Fruit fly (Drosophila melanogaster) whole organism, embryonic: Measurements from ENCODE around the gene Tm1.
A peak's percentile ranks its signal among the peaks of the same experiment; 100 is the strongest.

Experiments
- Atf6 ChIP-seq: fragments of 200-800 bp; sonication (Bioruptor generic); IDR thresholded peaks from 2 replicates; pipeline ENCODE4 v1.3.6; 2022; ENCODE audit warnings: missing biosample characterization, missing genetic modification characterization
- CG10147 ChIP-seq: fragments of 200-800 bp; sonication (Bioruptor generic); optimal IDR thresholded peaks from 2 replicates; lab custom pipeline; 2019; ENCODE audit warnings: missing biosample characterization, mild to moderate bottlenecking, missing genetic modification characterization, moderate library complexity
- CG1024 ChIP-seq: fragments of 200-800 bp; sonication (Bioruptor generic); IDR thresholded peaks from 2 replicates; pipeline ENCODE4 v1.3.6; 2022; ENCODE audit warnings: missing biosample characterization, missing genetic modification characterization
- CG10267 ChIP-seq: fragments of 200-800 bp; sonication (Bioruptor generic); optimal IDR thresholded peaks from 2 replicates; lab custom pipeline; 2018; ENCODE audit warnings: missing biosample characterization, mild to moderate bottlenecking, missing genetic modification characterization, moderate library complexity
- CG10274 ChIP-seq: fragments of 200-800 bp; sonication (Bioruptor generic); optimal IDR thresholded peaks from 3 replicates; lab custom pipeline; 2017; ENCODE audit warnings: missing biosample characterization, mild to moderate bottlenecking, missing genetic modification characterization
- CG10366 ChIP-seq: fragments of 200-800 bp; sonication (Bioruptor generic); IDR thresholded peaks from 2 replicates; pipeline ENCODE4 v1.3.6; 2022; ENCODE audit warnings: missing biosample characterization, missing genetic modification characterization
- CG10431 ChIP-seq: fragments of 200-800 bp; sonication (Bioruptor generic); optimal IDR thresholded peaks from 3 replicates; lab custom pipeline; 2018; ENCODE audit warnings: missing biosample characterization, mild to moderate bottlenecking, missing genetic modification characterization
- CG10543 ChIP-seq: fragments of 200-800 bp; sonication (Bioruptor generic); optimal IDR thresholded peaks from 3 replicates; lab custom pipeline; 2017; ENCODE audit warnings: missing biosample characterization, mild to moderate bottlenecking, missing genetic modification characterization, moderate library complexity
- CG11723 ChIP-seq: fragments of 200-800 bp; sonication (Bioruptor generic); optimal IDR thresholded peaks from 2 replicates; lab custom pipeline; 2017; ENCODE audit warnings: missing biosample characterization, mild to moderate bottlenecking, missing genetic modification characterization
- CG13287 ChIP-seq: fragments of 200-800 bp; sonication (Bioruptor generic); IDR thresholded peaks from 2 replicates; pipeline ENCODE4 v1.3.6; 2022; ENCODE audit warnings: missing biosample characterization, missing genetic modification characterization; ENCODE audit not compliant: partially characterized antibody
- CG13296 ChIP-seq: fragments of 200-800 bp; sonication (Bioruptor generic); optimal IDR thresholded peaks from 3 replicates; lab custom pipeline; 2018; ENCODE audit warnings: missing biosample characterization, mild to moderate bottlenecking, missing genetic modification characterization
- CG14014 ChIP-seq: fragments of 200-800 bp; sonication (Bioruptor generic); IDR thresholded peaks from 2 replicates; pipeline ENCODE4 v1.3.6; 2022; ENCODE audit warnings: missing biosample characterization, missing genetic modification characterization
- CG14667 ChIP-seq: fragments of 200-800 bp; sonication (Bioruptor generic); IDR thresholded peaks from 2 replicates; pipeline ENCODE4 v1.3.6; 2022; ENCODE audit warnings: missing biosample characterization, missing genetic modification characterization
- CG14965 ChIP-seq: fragments of 200-800 bp; sonication (Bioruptor generic); optimal IDR thresholded peaks from 2 replicates; lab custom pipeline; 2016; ENCODE audit warnings: missing biosample characterization, missing genetic modification characterization, borderline replicate concordance
- CG15696 ChIP-seq: fragments of 200-800 bp; sonication (Bioruptor generic); optimal IDR thresholded peaks from 2 replicates; lab custom pipeline; 2019; ENCODE audit warnings: missing biosample characterization, mild to moderate bottlenecking, missing genetic modification characterization, moderate library complexity
- CG1602 ChIP-seq: fragments of 200-800 bp; sonication (Bioruptor generic); optimal IDR thresholded peaks from 3 replicates; lab custom pipeline; 2016; ENCODE audit warnings: missing biosample characterization, missing genetic modification characterization
- CG17186 ChIP-seq: fragments of 200-800 bp; sonication (Bioruptor generic); optimal IDR thresholded peaks from 3 replicates; lab custom pipeline; 2017; ENCODE audit warnings: missing biosample characterization, missing genetic modification reagents, missing genetic modification characterization
- CG17912 ChIP-seq: fragments of 200-800 bp; sonication (Bioruptor generic); optimal IDR thresholded peaks from 2 replicates; lab custom pipeline; 2018; ENCODE audit warnings: missing biosample characterization, mild to moderate bottlenecking, missing genetic modification characterization
- CG32532 ChIP-seq: fragments of 200-800 bp; sonication (Bioruptor generic); IDR thresholded peaks from 2 replicates; pipeline ENCODE4 v1.3.6; 2022; ENCODE audit warnings: missing biosample characterization, missing genetic modification characterization
- CG34376 ChIP-seq: fragments of 200-800 bp; sonication (Bioruptor generic); optimal IDR thresholded peaks from 2 replicates; lab custom pipeline; 2018; ENCODE audit warnings: missing biosample characterization, mild to moderate bottlenecking, missing genetic modification characterization
- CG3726 ChIP-seq: fragments of 200-800 bp; sonication (Bioruptor generic); IDR thresholded peaks from 3 replicates; pipeline ENCODE4, ENCODE4 v1.3.6; 2022; ENCODE audit warnings: missing biosample characterization, missing genetic modification characterization
- CG6254 ChIP-seq: fragments of 200-800 bp; sonication (Bioruptor generic); optimal IDR thresholded peaks from 3 replicates; lab custom pipeline; 2017; ENCODE audit warnings: mild to moderate bottlenecking, missing biosample characterization, missing genetic modification reagents, missing genetic modification characterization
- CG6854 ChIP-seq: fragments of 200-800 bp; sonication (Bioruptor generic); optimal IDR thresholded peaks from 3 replicates; lab custom pipeline; 2017; ENCODE audit warnings: missing biosample characterization, mild to moderate bottlenecking, missing genetic modification characterization
- CTCF ChIP-seq: fragments of 200-800 bp; sonication (Bioruptor generic); optimal IDR thresholded peaks from 2 replicates; lab custom pipeline; 2017; ENCODE audit warnings: missing biosample characterization, mild to moderate bottlenecking, missing genetic modification characterization, moderate library complexity
- D19B ChIP-seq: fragments of 200-800 bp; sonication (Bioruptor generic); optimal IDR thresholded peaks from 2 replicates; lab custom pipeline; 2017; ENCODE audit warnings: missing biosample characterization, mild to moderate bottlenecking, missing genetic modification characterization
- Ets97D ChIP-seq: fragments of 200-800 bp; sonication (Bioruptor generic); optimal IDR thresholded peaks from 3 replicates; lab custom pipeline; 2016; ENCODE audit warnings: missing biosample characterization, missing genetic modification characterization
- Fer1 ChIP-seq: fragments of 200-800 bp; sonication (Bioruptor generic); optimal IDR thresholded peaks from 2 replicates; lab custom pipeline; 2017; ENCODE audit warnings: missing biosample characterization, mild to moderate bottlenecking, missing genetic modification characterization
- H2.0 ChIP-seq: fragments of 200-800 bp; sonication (Bioruptor generic); IDR thresholded peaks from 2 replicates; pipeline ENCODE4 v1.3.6; 2022; ENCODE audit warnings: missing biosample characterization, missing genetic modification characterization
- HmgZ ChIP-seq: fragments of 200-800 bp; sonication (Bioruptor generic); optimal IDR thresholded peaks from 2 replicates; lab custom pipeline; 2018; ENCODE audit warnings: missing biosample characterization, mild to moderate bottlenecking, missing genetic modification characterization
- MBD-R2 ChIP-seq: fragments of 200-800 bp; sonication (Bioruptor generic); IDR thresholded peaks from 2 replicates; pipeline ENCODE4 v1.3.6; 2022; ENCODE audit warnings: missing biosample characterization, missing genetic modification characterization
- Meics ChIP-seq: fragments of 200-800 bp; sonication (Bioruptor generic); optimal IDR thresholded peaks from 2 replicates; lab custom pipeline; 2017; ENCODE audit warnings: missing biosample characterization, mild to moderate bottlenecking, missing genetic modification characterization
- Neu2 ChIP-seq: fragments of 200-800 bp; sonication (Bioruptor generic); optimal IDR thresholded peaks from 3 replicates; lab custom pipeline; 2016; ENCODE audit warnings: missing biosample characterization, missing genetic modification characterization, borderline replicate concordance
- Pdp1 ChIP-seq, 2 experiments: fragments of 200-800 bp; sonication (Bioruptor generic); optimal IDR thresholded peaks; 3 replicates each; lab custom pipeline; 2016; ENCODE audit warnings: missing biosample characterization in 2 of 2, missing genetic modification characterization in 2 of 2, mild to moderate bottlenecking in 1 of 2, moderate library complexity in 1 of 2
- Sin3A ChIP-seq: fragments of >200 bp; optimal IDR thresholded peaks from 2 replicates; lab custom pipeline; 2018
- TFAM ChIP-seq: fragments of 200-800 bp; sonication (Bioruptor generic); optimal IDR thresholded peaks from 2 replicates; lab custom pipeline; 2017; ENCODE audit warnings: missing biosample characterization, missing genetic modification characterization, inconsistent platforms
- br ChIP-seq: fragments of >200 bp; optimal IDR thresholded peaks from 2 replicates; lab custom pipeline; 2017
- chinmo ChIP-seq: fragments of 200-800 bp; sonication (Bioruptor generic); IDR thresholded peaks from 4 replicates; pipeline ENCODE4 v1.3.6; 2022; ENCODE audit warnings: missing biosample characterization, missing genetic modification characterization; ENCODE audit not compliant: partially characterized antibody
- ci ChIP-seq: fragments of 200-800 bp; sonication (Bioruptor generic); IDR thresholded peaks from 3 replicates; pipeline ENCODE4 v1.3.6; 2022; ENCODE audit warnings: missing biosample characterization, missing genetic modification characterization
- exex ChIP-seq: fragments of 200-800 bp; sonication (Bioruptor generic); optimal IDR thresholded peaks from 4 replicates; lab custom pipeline; 2018; ENCODE audit warnings: missing biosample characterization, mild to moderate bottlenecking, missing genetic modification characterization, moderate library complexity
- fd3F ChIP-seq: fragments of 200-800 bp; sonication (Bioruptor generic); optimal IDR thresholded peaks from 2 replicates; lab custom pipeline; 2018; ENCODE audit warnings: missing biosample characterization, mild to moderate bottlenecking, missing genetic modification characterization, moderate library complexity
- ftz-f1 ChIP-seq: fragments of 200-800 bp; sonication (Bioruptor generic); optimal IDR thresholded peaks from 2 replicates; lab custom pipeline; 2016; ENCODE audit warnings: missing biosample characterization, missing genetic modification characterization
- gsb ChIP-seq: fragments of 200-800 bp; sonication (Bioruptor generic); IDR thresholded peaks from 2 replicates; pipeline ENCODE4 v1.3.6; 2022; ENCODE audit warnings: missing biosample characterization, missing genetic modification characterization
- knrl ChIP-seq: fragments of 200-800 bp; sonication (Bioruptor generic); IDR thresholded peaks from 3 replicates; pipeline ENCODE4 v1.3.6; 2022; ENCODE audit warnings: missing biosample characterization, missing genetic modification characterization; ENCODE audit not compliant: partially characterized antibody
- lab ChIP-seq: fragments of 200-800 bp; sonication (Bioruptor generic); optimal IDR thresholded peaks from 3 replicates; lab custom pipeline; 2017; ENCODE audit warnings: missing biosample characterization, missing genetic modification characterization, mild to moderate bottlenecking, moderate library complexity, missing genetic modification reagents
- luna ChIP-seq: fragments of 200-800 bp; sonication (Bioruptor generic); optimal IDR thresholded peaks from 2 replicates; lab custom pipeline; 2016; ENCODE audit warnings: missing biosample characterization, missing genetic modification characterization
- mirr ChIP-seq: fragments of 200-800 bp; sonication (Bioruptor generic); optimal IDR thresholded peaks from 3 replicates; lab custom pipeline; 2018; ENCODE audit warnings: missing biosample characterization, mild to moderate bottlenecking, missing genetic modification characterization
- row ChIP-seq: fragments of 200-800 bp; sonication (Bioruptor generic); IDR thresholded peaks from 3 replicates; pipeline ENCODE4 v1.3.6; 2022; ENCODE audit warnings: missing biosample characterization, missing genetic modification characterization
- trh ChIP-seq: fragments of 200-800 bp; sonication (Bioruptor generic); optimal IDR thresholded peaks from 2 replicates; lab custom pipeline; 2016; ENCODE audit warnings: missing biosample characterization, missing genetic modification characterization
- tup ChIP-seq: fragments of 200-800 bp; sonication (Bioruptor generic); optimal IDR thresholded peaks from 2 replicates; lab custom pipeline; 2016; ENCODE audit warnings: missing biosample characterization, mild to moderate bottlenecking, missing genetic modification characterization, moderate library complexity
- usp ChIP-seq: fragments of >200 bp; optimal IDR thresholded peaks from 2 replicates; lab custom pipeline; 2017; ENCODE audit warnings: missing biosample characterization, missing genetic modification characterization
- vvl ChIP-seq: fragments of 200-800 bp; sonication (Bioruptor generic); IDR thresholded peaks from 2 replicates; pipeline ENCODE4 v1.3.6; 2022; ENCODE audit warnings: missing biosample characterization, missing genetic modification characterization
- wdn ChIP-seq: fragments of 200-800 bp; sonication (Bioruptor generic); IDR thresholded peaks from 2 replicates; pipeline ENCODE4 v1.3.6; 2022; ENCODE audit warnings: missing biosample characterization, missing genetic modification characterization
- zen2 ChIP-seq: fragments of 200-800 bp; sonication (Bioruptor generic); IDR thresholded peaks from 3 replicates; pipeline ENCODE4 v1.3.6; 2022; ENCODE audit warnings: missing biosample characterization, missing genetic modification characterization; ENCODE audit not compliant: partially characterized antibody

Tm1 gene

dm6 chr3R:15297904-15298303 is 19.9 kb downstream of the Tm1 start (continued):
- TF ChIP-seq CG10147 (no peak), br (no peak), Ets97D (no peak), CG1024 (no peak), CG10366 (GFP tag; lab: Robert Waterston, UW) (no peak), gsb (GFP tag; lab: Robert Waterston, UW) (no peak), row (no peak), CG13296 (GFP tag; lab: Kevin White, UChicago) (no peak), CG1602 (GFP tag; lab: Kevin White, UChicago) (no peak), TFAM (no peak), CG6254 (no peak), wdn (0 out of 2 replicates have a peak, but pooled peaks have one; percentile 8), Fer1 (GFP tag; lab: Kevin White, UChicago) (peak; percentile 13), Atf6 (no peak), CG10431 (no peak), zen2 (GFP tag; lab: Robert Waterston, UW) (no peak), D19B (GFP tag; lab: Kevin White, UChicago) (peak; percentile 17), exex (tag; lab: Kevin White, UChicago) (peak; percentile 67), lab (GFP tag; lab: Kevin White, UChicago) (peak; percentile 46), chinmo (GFP tag; lab: Robert Waterston, UW) (peak; percentile 87; the same call in 3 of the 4 replicates), CG10274 (GFP tag; lab: Kevin White, UChicago) (no peak), H2.0 (GFP tag; lab: Robert Waterston, UW) (no peak), vvl (GFP tag; lab: Robert Waterston, UW) (no peak), CTCF (GFP tag; lab: Kevin White, UChicago) (no peak), CG13287 (GFP tag; lab: Robert Waterston, UW) (0 out of 2 replicates have a peak, but pooled peaks have one; percentile 14), Pdp1 (GFP tag; optimal IDR thresholded peaks at IDR 0.05; lab: Kevin White, UChicago) (no peak), CG6854 (GFP tag; lab: Kevin White, UChicago) (no peak), MBD-R2 (GFP tag; lab: Robert Waterston, UW) (no peak; the same call in 1 of the 2 replicates), mirr (GFP tag; lab: Kevin White, UChicago) (peak; percentile 15), CG32532 (GFP tag; lab: Robert Waterston, UW) (peak; percentile 5; the same call in 1 of the 2 replicates), CG14014 (no peak; the same call in 1 of the 2 replicates), trh (GFP tag; lab: Kevin White, UChicago) (no peak), HmgZ (tag; lab: Kevin White, UChicago) (no peak), CG34376 (GFP tag; lab: Kevin White, UChicago) (peak; percentile 44)

- TF ChIP-seq luna = no peak
- no peak for TF ChIP-seq fd3F (GFP tag; lab: Kevin White, UChicago)
- TF ChIP-seq lab (GFP tag; lab: Kevin White, UChicago) = no peak
- no peak for TF ChIP-seq Sin3A (lab: Kevin White, UChicago)
- TF ChIP-seq usp (GFP tag; lab: Kevin White, UChicago) = no peak
- TF ChIP-seq Fer1 (GFP tag; lab: Kevin White, UChicago) = no peak
- peak; percentile 6 for TF ChIP-seq CG10543 (GFP tag; lab: Kevin White, UChicago)
- no peak for TF ChIP-seq ci (GFP tag; lab: Robert Waterston, UW)
- TF ChIP-seq CG10267 (tag; lab: Kevin White, UChicago) = no peak
- TF ChIP-seq CG17912 = no peak
- TF ChIP-seq tup (GFP tag; lab: Kevin White, UChicago) = no peak
- no peak for TF ChIP-seq CG11723
- 0 out of 2 replicates have a peak, but pooled peaks have one; percentile 12 for TF ChIP-seq vvl (GFP tag; lab: Robert Waterston, UW)
- no peak for TF ChIP-seq CG14965 (GFP tag; lab: Kevin White, UChicago)
- no peak for TF ChIP-seq CG15696 (tag; lab: Kevin White, UChicago)
- no peak for TF ChIP-seq CG17186 (GFP tag; lab: Kevin White, UChicago)
- no peak for TF ChIP-seq CG14667 (GFP tag; lab: Robert Waterston, UW)
- TF ChIP-seq ftz-f1 (GFP tag; lab: Kevin White, UChicago) = peak; percentile 56
- TF ChIP-seq knrl = no peak
- no peak for TF ChIP-seq Meics
- no peak for TF ChIP-seq Neu2 (GFP tag; lab: Kevin White, UChicago)
- no peak for TF ChIP-seq CG3726 (GFP tag; lab: Robert Waterston, UW)
Observed at dm6 chr3R:15305246-15305645, 27.2 kb downstream of the Tm1 start.
